Worm (Caenorhabditis elegans): Measurements from ENCODE around the gene rol-6.

- no peak for TF ChIP-seq egl-27 (tag; optimal IDR thresholded peaks at IDR 0.05)
- no peak for TF ChIP-seq arid-1 (GFP tag; conservative IDR thresholded peaks at IDR 0.05)
- TF ChIP-seq snpc-4 (tag; optimal IDR thresholded peaks at IDR 0.05): no peak
- TF ChIP-seq fos-1 (tag; optimal IDR thresholded peaks at IDR 0.05): no peak
- no peak for TF ChIP-seq mep-1 (tag; optimal IDR thresholded peaks at IDR 0.05)
Measured at ce11 chrII:8726700-8727099, 6.2 kb upstream of the rol-6 start, which contains the start of gene T01B7.9.

All from whole organism, L4 larva.